Worm (Caenorhabditis elegans) whole organism, early embryonic: Measurements from ENCODE around the gene cpi-1.

ENCODE experiments used
- ama-1 ChIP-seq: fragments of 150-350 bp; optimal IDR thresholded peaks from 2 replicates; lab custom pipeline; 2014
- ceh-13 ChIP-seq: fragments of 200-800 bp; sonication (Bioruptor generic); optimal IDR thresholded peaks from 2 replicates; lab custom pipeline; 2018; ENCODE audit warnings: mild to moderate bottlenecking, missing genetic modification characterization, missing compliant biosample characterization

ce11 chrIV:6095357-6095858 lies 1.9 kb upstream of the cpi-1 start, which contains the start of gene lag-1:
- TF ChIP-seq ceh-13 (GFP tag; lab: Kevin White, UChicago) (no peak), ama-1 (no peak)
